Worm (Caenorhabditis elegans) whole organism, early embryonic: ENCODE results near the gene gfi-3.

ENCODE experiments used
- B0310.2 ChIP-seq: sonication (generic microtip); optimal IDR thresholded peaks from 2 replicates; lab custom pipeline; 2016; ENCODE audit warnings: mild to moderate bottlenecking, missing genetic modification characterization, missing compliant biosample characterization
- F13C5.2 ChIP-seq: sonication (generic microtip); optimal IDR thresholded peaks from 2 replicates; lab custom pipeline; 2017; ENCODE audit warnings: mild to moderate bottlenecking, missing genetic modification characterization, inconsistent platforms, missing compliant biosample characterization
- aly-1 ChIP-seq: sonication (generic microtip); optimal IDR thresholded peaks from 2 replicates; lab custom pipeline; 2016; ENCODE audit warnings: missing genetic modification characterization, missing compliant biosample characterization
- ama-1 ChIP-seq: fragments of 150-350 bp; optimal IDR thresholded peaks from 2 replicates; lab custom pipeline; 2014
- ceh-13 ChIP-seq: fragments of 200-800 bp; sonication (Bioruptor generic); optimal IDR thresholded peaks from 2 replicates; lab custom pipeline; 2018; ENCODE audit warnings: mild to moderate bottlenecking, missing genetic modification characterization, missing compliant biosample characterization
- ceh-36 ChIP-seq: sonication (generic microtip); optimal IDR thresholded peaks from 2 replicates; lab custom pipeline; 2016; ENCODE audit warnings: missing genetic modification characterization, inconsistent platforms, missing compliant biosample characterization
- ets-7 ChIP-seq: sonication (generic microtip); optimal IDR thresholded peaks from 2 replicates; lab custom pipeline; 2016; ENCODE audit warnings: missing genotype, missing genetic modification characterization, missing compliant biosample characterization
- flt-1 ChIP-seq: fragments of 200-800 bp; sonication (Bioruptor generic); IDR thresholded peaks from 2 replicates; pipeline ENCODE4 v1.3.6; 2022; ENCODE audit warnings: missing genetic modification characterization, missing compliant biosample characterization
- hmbx-1 ChIP-seq: sonication (generic microtip); optimal IDR thresholded peaks from 2 replicates; lab custom pipeline; 2016; ENCODE audit warnings: mild to moderate bottlenecking, missing genetic modification characterization, missing compliant biosample characterization
- hmg-4 ChIP-seq: fragments of 200-800 bp; sonication (Bioruptor generic); optimal IDR thresholded peaks from 2 replicates; lab custom pipeline; 2018; ENCODE audit warnings: mild to moderate bottlenecking, missing genetic modification characterization, missing compliant biosample characterization
- hnd-1 ChIP-seq: sonication (generic microtip); optimal IDR thresholded peaks from 2 replicates; lab custom pipeline; 2016; ENCODE audit warnings: missing genetic modification characterization, missing compliant biosample characterization
- pes-1 ChIP-seq: fragments of 200-800 bp; sonication (Bioruptor generic); IDR thresholded peaks from 2 replicates; pipeline ENCODE4 v1.3.6; 2022; ENCODE audit warnings: missing genetic modification reagents, missing genetic modification characterization, missing compliant biosample characterization
- scrt-1 ChIP-seq: fragments of 200-800 bp; sonication (Bioruptor generic); IDR thresholded peaks from 2 replicates; pipeline ENCODE4 v1.3.6; 2022; ENCODE audit warnings: missing genetic modification characterization, missing compliant biosample characterization
- sea-1 ChIP-seq: fragments of 200-800 bp; sonication (Bioruptor generic); conservative IDR thresholded peaks from 2 replicates; pipeline ENCODE4 v1.3.6; 2022; ENCODE audit warnings: missing genetic modification characterization, missing compliant biosample characterization
- tbx-11 ChIP-seq: fragments of 200-800 bp; sonication (Bioruptor generic); IDR thresholded peaks from 2 replicates; pipeline ENCODE4 v1.3.6; 2022; ENCODE audit warnings: missing genetic modification characterization, missing compliant biosample characterization
- tbx-37 ChIP-seq: fragments of 200-800 bp; sonication (Bioruptor generic); conservative IDR thresholded peaks from 2 replicates; pipeline ENCODE4 v1.3.6; 2022; ENCODE audit warnings: missing genetic modification reagents, missing genetic modification characterization, missing compliant biosample characterization
- tra-4 ChIP-seq: sonication (generic microtip); optimal IDR thresholded peaks from 2 replicates; lab custom pipeline; 2017; ENCODE audit warnings: missing genetic modification characterization, missing compliant biosample characterization

Gene gfi-3

ce11 chrX:14478193-14478592 lies 2.2 kb upstream of the gfi-3 start:
- no peak for TF ChIP-seq tbx-37
- TF ChIP-seq tra-4 (tag; lab: Kevin White, UChicago): no peak
- no peak for TF ChIP-seq F13C5.2 (tag; lab: Kevin White, UChicago)
- no peak for TF ChIP-seq ama-1
- no peak for TF ChIP-seq ets-7 (tag; lab: Kevin White, UChicago)
- TF ChIP-seq pes-1 (GFP tag; lab: Robert Waterston, UW): no peak
- no peak for TF ChIP-seq hmg-4 (GFP tag; lab: Kevin White, UChicago)
- TF ChIP-seq scrt-1 (GFP tag; lab: Robert Waterston, UW): no peak

- no peak for TF ChIP-seq ceh-36
- no peak for TF ChIP-seq B0310.2 (tag; lab: Kevin White, UChicago)
- no peak for TF ChIP-seq ceh-13 (GFP tag; lab: Kevin White, UChicago)
- no peak for TF ChIP-seq tbx-11 (GFP tag; lab: Robert Waterston, UW)
- TF ChIP-seq F13C5.2 (tag; lab: Kevin White, UChicago): no peak
- TF ChIP-seq flt-1 (GFP tag; lab: Robert Waterston, UW): no peak
- no peak for TF ChIP-seq ets-7 (tag; lab: Kevin White, UChicago)
- no peak for TF ChIP-seq pes-1 (GFP tag; lab: Robert Waterston, UW)
- no peak for TF ChIP-seq hnd-1 (tag; lab: Kevin White, UChicago)
- no peak for TF ChIP-seq tra-4 (tag; lab: Kevin White, UChicago)
- TF ChIP-seq hmbx-1 (tag; lab: Kevin White, UChicago): no peak
- no peak for TF ChIP-seq aly-1
- no peak for TF ChIP-seq hmg-4 (GFP tag; lab: Kevin White, UChicago)
- no peak for TF ChIP-seq sea-1 (GFP tag; lab: Robert Waterston, UW)
- no peak for TF ChIP-seq scrt-1 (GFP tag; lab: Robert Waterston, UW)
- TF ChIP-seq ama-1: no peak
- no peak for TF ChIP-seq tbx-37
These were observed 1.5 kb upstream of the gfi-3 start, which contains the start of gene M163.11 for ce11 chrX:14478743-14479428. Gene M163.11 (plus strand): TSS chrX:14479378.

- 0 out of 2 replicates have a peak, but pooled peaks have one; percentile 22 for TF ChIP-seq tbx-11 (GFP tag; lab: Robert Waterston, UW)
- no peak for TF ChIP-seq tra-4 (tag; lab: Kevin White, UChicago)
These were observed 1.3 kb downstream of the gfi-3 start for ce11 chrX:14481637-14482036.

DNA sequence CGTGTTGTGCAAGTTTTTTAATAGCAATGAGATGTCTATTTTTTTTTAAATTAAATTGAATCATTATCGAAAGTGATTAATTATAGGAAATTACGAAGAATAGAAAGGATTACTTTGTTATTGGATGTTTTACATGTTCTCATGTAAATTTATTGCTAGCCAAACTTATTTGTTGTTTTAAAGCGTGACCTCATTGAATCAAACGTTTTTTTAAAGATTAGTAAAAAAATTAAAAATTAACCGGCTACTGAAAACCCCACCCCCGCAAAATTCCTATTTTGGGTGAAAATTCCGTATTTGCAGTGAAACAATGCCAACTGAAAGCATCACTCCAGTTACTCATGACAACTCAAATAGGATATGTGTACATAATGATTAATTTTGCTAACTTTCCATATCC lies 4.5 kb downstream of the gfi-3 start, which contains the start of gene M163.8:
TSS of gene M163.8 (plus strand) at position 301 of the 400 bp plus-strand sequence.
- TF ChIP-seq ets-7 (tag; lab: Kevin White, UChicago) (no peak), ama-1 (no peak), tbx-11 (GFP tag; lab: Robert Waterston, UW) (no peak)

ce11 chrX:14486503-14486902 lies 6.1 kb downstream of the gfi-3 start:
- peak; percentile 55 for TF ChIP-seq hmg-4 (GFP tag; lab: Kevin White, UChicago)
- 0 out of 2 replicates have a peak, but pooled peaks have one; percentile 21 for TF ChIP-seq sea-1 (GFP tag; lab: Robert Waterston, UW)
- no peak for TF ChIP-seq tbx-11 (GFP tag; lab: Robert Waterston, UW)
- TF ChIP-seq ets-7 (tag; lab: Kevin White, UChicago): peak; percentile 75
- TF ChIP-seq flt-1 (GFP tag; lab: Robert Waterston, UW): 0 out of 2 replicates have a peak, but pooled peaks have one; percentile 45

- TF ChIP-seq hmg-4 (GFP tag; lab: Kevin White, UChicago) (no peak), flt-1 (GFP tag; lab: Robert Waterston, UW) (no peak), hnd-1 (tag; lab: Kevin White, UChicago) (no peak), ama-1 (no peak), tbx-11 (GFP tag; lab: Robert Waterston, UW) (no peak)
These were observed 7.0 kb downstream of the gfi-3 start for ce11 chrX:14487333-14487732.

DNA sequence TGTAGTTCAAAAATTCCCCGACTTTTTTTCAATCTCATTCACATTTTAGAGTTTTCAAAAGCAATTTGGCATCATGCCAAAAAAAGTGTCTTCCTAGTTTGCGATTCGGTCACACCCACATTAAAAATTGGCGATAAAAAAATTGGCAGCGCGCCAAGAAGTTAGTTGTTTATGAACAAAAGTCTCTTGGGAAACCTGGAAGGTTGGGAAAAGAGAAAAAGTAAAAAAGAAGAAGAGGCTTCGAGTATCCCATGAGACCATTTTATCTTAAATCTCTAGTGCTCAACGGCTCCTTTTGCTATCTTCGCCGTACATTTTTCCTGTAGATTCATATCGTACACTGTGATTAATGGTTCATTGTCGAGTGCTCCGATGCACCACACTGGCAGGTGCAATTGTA lies 7.5 kb downstream of the gfi-3 start:
- no peak for TF ChIP-seq hmbx-1 (tag; lab: Kevin White, UChicago)
- no peak for TF ChIP-seq tbx-37
- no peak for TF ChIP-seq B0310.2 (tag; lab: Kevin White, UChicago)
- TF ChIP-seq pes-1 (GFP tag; lab: Robert Waterston, UW): no peak
- no peak for TF ChIP-seq ama-1
- TF ChIP-seq ets-7 (tag; lab: Kevin White, UChicago): no peak
- TF ChIP-seq sea-1 (GFP tag; lab: Robert Waterston, UW): no peak
- TF ChIP-seq F13C5.2 (tag; lab: Kevin White, UChicago): no peak
- no peak for TF ChIP-seq tra-4 (tag; lab: Kevin White, UChicago)
- no peak for TF ChIP-seq flt-1 (GFP tag; lab: Robert Waterston, UW)
- TF ChIP-seq scrt-1 (GFP tag; lab: Robert Waterston, UW): no peak
- no peak for TF ChIP-seq hnd-1 (tag; lab: Kevin White, UChicago)
- TF ChIP-seq aly-1: no peak
- TF ChIP-seq ceh-36: no peak
- TF ChIP-seq hmg-4 (GFP tag; lab: Kevin White, UChicago): no peak
- no peak for TF ChIP-seq ceh-13 (GFP tag; lab: Kevin White, UChicago)

- TF ChIP-seq ceh-13 (GFP tag; lab: Kevin White, UChicago) (no peak), tbx-37 (peak; percentile 30; the same call in 1 of the 2 replicates), pes-1 (GFP tag; lab: Robert Waterston, UW) (peak; percentile 58), hmg-4 (GFP tag; lab: Kevin White, UChicago) (peak; percentile 73), tra-4 (tag; lab: Kevin White, UChicago) (peak; percentile 48), ama-1 (peak; percentile 98), sea-1 (GFP tag; lab: Robert Waterston, UW) (peak; percentile 68; the same call in 1 of the 2 replicates), hnd-1 (tag; lab: Kevin White, UChicago) (no peak), scrt-1 (GFP tag; lab: Robert Waterston, UW) (peak; percentile 25; the same call in 1 of the 2 replicates), F13C5.2 (tag; lab: Kevin White, UChicago) (peak; percentile 57), tbx-11 (GFP tag; lab: Robert Waterston, UW) (peak; percentile 60), hmbx-1 (tag; lab: Kevin White, UChicago) (peak; percentile 22), B0310.2 (tag; lab: Kevin White, UChicago) (no peak)
These were observed 9.6 kb downstream of the gfi-3 start, which contains the start of gene his-24 for ce11 chrX:14489945-14490344. Gene his-24 (plus strand): TSS chrX:14490094.
